Worm (Caenorhabditis elegans): ENCODE data around the gene Y42H9B.3.

DNA sequence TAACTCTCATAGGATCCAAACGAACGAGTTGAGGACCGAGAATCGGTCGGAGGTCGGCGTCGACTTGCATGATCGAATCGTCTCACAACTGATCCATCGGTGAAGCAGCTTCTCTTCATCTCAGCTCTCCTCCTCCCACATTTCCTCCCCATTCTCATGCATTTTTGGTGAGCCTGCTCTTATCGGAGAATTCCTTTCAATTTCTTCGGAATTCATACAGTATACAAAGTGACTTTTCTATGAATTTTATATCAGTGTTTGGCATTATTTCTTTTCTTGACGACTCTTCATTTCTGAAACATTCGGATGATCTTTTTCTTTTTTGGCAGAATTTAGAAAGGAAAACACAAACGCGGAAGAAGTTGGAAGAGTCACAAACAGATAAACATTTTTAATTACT is 25.1 kb downstream of the Y42H9B.3 start, which contains the start of gene mec-17:
- TF ChIP-seq ztf-29 (GFP tag; IDR thresholded peaks at IDR 0.05) (no peak), cog-1 (tag; optimal IDR thresholded peaks at IDR 0.05) (no peak), flt-1 (GFP tag; IDR thresholded peaks at IDR 0.05) (no peak), ref-1 (GFP tag; conservative IDR thresholded peaks at IDR 0.05) (no peak), tab-1 (GFP tag; IDR thresholded peaks at IDR 0.05) (no peak)
